Fruit fly (Drosophila melanogaster) whole organism, embryonic: Measurements from ENCODE around the gene CG4230.

ENCODE experiments used
- CG10543 ChIP-seq: fragments of 200-800 bp; sonication (Bioruptor generic); optimal IDR thresholded peaks from 3 replicates; lab custom pipeline; 2017; ENCODE audit warnings: missing biosample characterization, mild to moderate bottlenecking, missing genetic modification characterization, moderate library complexity
- CG1529 ChIP-seq: fragments of 200-800 bp; sonication (Bioruptor generic); optimal IDR thresholded peaks from 3 replicates; lab custom pipeline; 2018; ENCODE audit warnings: missing biosample characterization, missing genetic modification characterization
- CG5245 ChIP-seq: fragments of 200-800 bp; sonication (Bioruptor generic); optimal IDR thresholded peaks from 3 replicates; lab custom pipeline; 2016; ENCODE audit warnings: missing biosample characterization, missing genetic modification characterization
- CG6272 ChIP-seq: fragments of 200-800 bp; sonication (Bioruptor generic); IDR thresholded peaks from 2 replicates; pipeline ENCODE4 v1.3.6; 2022; ENCODE audit warnings: missing biosample characterization, missing genetic modification characterization
- Jarid2 ChIP-seq: fragments of 200-800 bp; sonication (Bioruptor generic); optimal IDR thresholded peaks from 3 replicates; lab custom pipeline; 2017; ENCODE audit warnings: mild to moderate bottlenecking, missing biosample characterization, missing genetic modification reagents, missing genetic modification characterization
- Mad ChIP-seq: fragments of 200-800 bp; sonication (Bioruptor generic); optimal IDR thresholded peaks from 2 replicates; lab custom pipeline; 2016; ENCODE audit warnings: missing biosample characterization, missing genetic modification characterization
- al ChIP-seq: fragments of 200-800 bp; sonication (Bioruptor generic); IDR thresholded peaks from 2 replicates; pipeline ENCODE4 v1.3.6; 2022; ENCODE audit warnings: missing biosample characterization, missing genetic modification characterization
- amos ChIP-seq: fragments of 200-800 bp; sonication (Bioruptor generic); IDR thresholded peaks from 2 replicates; pipeline ENCODE4 v1.3.6; 2022; ENCODE audit warnings: missing biosample characterization, missing genetic modification characterization; ENCODE audit not compliant: partially characterized antibody
- cwo ChIP-seq: fragments of 200-800 bp; sonication (Bioruptor generic); optimal IDR thresholded peaks from 3 replicates; lab custom pipeline; 2017; ENCODE audit warnings: missing biosample characterization, missing genetic modification characterization, mild to moderate bottlenecking, moderate library complexity, missing genetic modification reagents
- gsb-n ChIP-seq: fragments of 200-800 bp; sonication (Bioruptor generic); optimal IDR thresholded peaks from 3 replicates; lab custom pipeline; 2018; ENCODE audit warnings: missing biosample characterization, mild to moderate bottlenecking, missing genetic modification characterization
- slbo ChIP-seq: fragments of 200-800 bp; sonication (Bioruptor generic); IDR thresholded peaks from 2 replicates; pipeline ENCODE4 v1.3.6; 2022; ENCODE audit warnings: missing biosample characterization, missing genetic modification characterization

DNA sequence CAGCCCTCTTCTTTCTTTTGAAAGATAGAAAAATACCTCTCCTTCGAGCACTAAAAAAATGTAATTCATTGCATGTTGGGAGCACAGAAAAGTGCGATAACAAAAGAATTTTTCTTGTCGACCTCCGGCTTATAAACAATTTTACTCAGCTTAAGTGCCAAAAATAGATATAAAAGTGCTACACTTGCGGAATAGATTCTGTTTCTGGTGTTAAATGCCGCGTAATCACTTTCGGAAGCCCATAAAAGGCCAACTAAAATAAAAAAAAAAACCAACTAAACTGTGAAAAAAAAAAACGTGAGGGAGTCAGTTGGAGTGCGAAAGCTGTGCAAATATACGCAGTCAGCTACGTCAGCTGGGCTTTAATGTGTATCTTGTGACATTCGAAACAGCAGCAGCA, 6.4 kb upstream of the CG4230 start:
- no peak for TF ChIP-seq Mad (GFP tag; lab: Kevin White, UChicago)
- TF ChIP-seq amos = no peak
- TF ChIP-seq slbo = no peak
- TF ChIP-seq CG6272 (GFP tag; lab: Robert Waterston, UW) = no peak
- TF ChIP-seq CG10543 = no peak
- TF ChIP-seq Jarid2 (GFP tag; lab: Kevin White, UChicago) = no peak
- TF ChIP-seq CG1529 = no peak
- no peak for TF ChIP-seq al (GFP tag; lab: Robert Waterston, UW)
- no peak for TF ChIP-seq cwo (GFP tag; lab: Kevin White, UChicago)
- no peak for TF ChIP-seq CG5245 (GFP tag; lab: Kevin White, UChicago)
- no peak for TF ChIP-seq gsb-n (tag; lab: Kevin White, UChicago)
